Fruit fly (Drosophila melanogaster) whole organism, embryonic: ENCODE data around the gene CG7601.

Source experiments
- Atf6 ChIP-seq: fragments of 200-800 bp; sonication (Bioruptor generic); IDR thresholded peaks from 2 replicates; pipeline ENCODE4 v1.3.6; 2022; ENCODE audit warnings: missing biosample characterization, missing genetic modification characterization
- Bgb ChIP-seq: fragments of 200-800 bp; sonication (Bioruptor generic); IDR thresholded peaks from 2 replicates; pipeline ENCODE4 v1.3.6; 2022; ENCODE audit warnings: missing biosample characterization, missing genetic modification characterization; ENCODE audit not compliant: partially characterized antibody
- Blimp-1 ChIP-seq: fragments of 200-800 bp; sonication (Bioruptor generic); optimal IDR thresholded peaks from 3 replicates; lab custom pipeline; 2018; ENCODE audit warnings: missing biosample characterization, missing genetic modification characterization, mild to moderate bottlenecking, moderate library complexity, missing genetic modification reagents
- CG10321 ChIP-seq: fragments of 200-800 bp; sonication (Bioruptor generic); IDR thresholded peaks from 2 replicates; pipeline ENCODE4 v1.3.6; 2022; ENCODE audit warnings: missing biosample characterization, missing genetic modification characterization
- CG11456 ChIP-seq: fragments of 200-800 bp; sonication (Bioruptor generic); IDR thresholded peaks from 3 replicates; pipeline ENCODE4 v1.3.6; 2022; ENCODE audit warnings: missing biosample characterization, missing genetic modification characterization
- CG11504 ChIP-seq: fragments of 200-800 bp; sonication (Bioruptor generic); optimal IDR thresholded peaks from 3 replicates; lab custom pipeline; 2019; ENCODE audit warnings: missing biosample characterization, mild to moderate bottlenecking, missing genetic modification characterization, moderate library complexity
- CG12391 ChIP-seq: fragments of 200-800 bp; sonication (Bioruptor generic); optimal IDR thresholded peaks from 3 replicates; lab custom pipeline; 2018; ENCODE audit warnings: missing biosample characterization, mild to moderate bottlenecking, missing genetic modification characterization, moderate library complexity
- CG17802 ChIP-seq: fragments of 200-800 bp; sonication (Bioruptor generic); optimal IDR thresholded peaks from 2 replicates; lab custom pipeline; 2018; ENCODE audit warnings: missing biosample characterization, mild to moderate bottlenecking, missing genetic modification characterization, moderate library complexity
- CG1792 ChIP-seq: fragments of 200-800 bp; sonication (Bioruptor generic); optimal IDR thresholded peaks from 2 replicates; lab custom pipeline; 2016; ENCODE audit warnings: missing biosample characterization, missing genetic modification characterization
- CG2712 ChIP-seq: fragments of 200-800 bp; optimal IDR thresholded peaks from 3 replicates; lab custom pipeline; 2019; ENCODE audit warnings: missing biosample characterization, mild to moderate bottlenecking, missing genetic modification characterization, moderate library complexity
- CG32772 ChIP-seq: fragments of 200-800 bp; sonication (Bioruptor generic); IDR thresholded peaks from 2 replicates; pipeline ENCODE4 v1.3.6; 2022; ENCODE audit warnings: missing biosample characterization, missing genetic modification characterization
- CG43689 ChIP-seq: fragments of 200-800 bp; sonication (Bioruptor generic); IDR thresholded peaks from 2 replicates; pipeline ENCODE4 v1.3.6; 2022; ENCODE audit warnings: missing biosample characterization, missing genetic modification characterization
- CG4707 ChIP-seq: fragments of 200-800 bp; sonication (Bioruptor generic); optimal IDR thresholded peaks from 2 replicates; lab custom pipeline; 2018; ENCODE audit warnings: missing biosample characterization, mild to moderate bottlenecking, missing genetic modification characterization, moderate library complexity
- CG4820 ChIP-seq: fragments of 200-800 bp; sonication (Bioruptor generic); optimal IDR thresholded peaks from 3 replicates; lab custom pipeline; 2016; ENCODE audit warnings: missing biosample characterization, missing genetic modification characterization
- CG8478 ChIP-seq: fragments of >200 bp; optimal IDR thresholded peaks from 2 replicates; lab custom pipeline; 2018
- CG8765 ChIP-seq: fragments of 200-800 bp; sonication (Bioruptor generic); IDR thresholded peaks from 2 replicates; pipeline ENCODE4 v1.3.6; 2022; ENCODE audit warnings: missing biosample characterization, missing genetic modification characterization
- CG8924 ChIP-seq: fragments of 200-800 bp; optimal IDR thresholded peaks from 3 replicates; lab custom pipeline; 2019; ENCODE audit warnings: missing biosample characterization, mild to moderate bottlenecking, missing genetic modification characterization, moderate library complexity
- CG9609 ChIP-seq: fragments of 200-800 bp; sonication (Bioruptor generic); optimal IDR thresholded peaks from 3 replicates; lab custom pipeline; 2016; ENCODE audit warnings: missing biosample characterization, missing genetic modification characterization
- D ChIP-seq, 2 experiments: fragments of 200-800 bp in 1 of 2; fragments of >200 bp in 1 of 2; sonication (Bioruptor generic) in 1 of 2; optimal IDR thresholded peaks; 2 replicates in 1 of 2; 3 replicates in 1 of 2; lab custom pipeline; 2017; ENCODE audit warnings: mild to moderate bottlenecking in 1 of 2, missing biosample characterization in 1 of 2, missing genetic modification characterization in 1 of 2, missing genetic modification reagents in 1 of 2
- Deaf1 ChIP-seq: fragments of 200-800 bp; optimal IDR thresholded peaks from 3 replicates; lab custom pipeline; 2019; ENCODE audit warnings: missing biosample characterization, mild to moderate bottlenecking, missing genetic modification characterization, moderate library complexity
- Dfd ChIP-seq, 2 experiments: fragments of >200 bp; optimal IDR thresholded peaks; 2 replicates each; lab custom pipeline; 2017; ENCODE audit warnings: missing biosample characterization in 2 of 2, missing genetic modification characterization in 2 of 2
- Elba2 ChIP-seq: fragments of 200-800 bp; sonication (Bioruptor generic); optimal IDR thresholded peaks from 3 replicates; lab custom pipeline; 2016; ENCODE audit warnings: missing biosample characterization, missing genetic modification characterization
- H2.0 ChIP-seq: fragments of 200-800 bp; sonication (Bioruptor generic); IDR thresholded peaks from 2 replicates; pipeline ENCODE4 v1.3.6; 2022; ENCODE audit warnings: missing biosample characterization, missing genetic modification characterization
- Lpt ChIP-seq: fragments of >200 bp; optimal IDR thresholded peaks from 2 replicates; lab custom pipeline; 2018; ENCODE audit warnings: missing biosample characterization, missing genetic modification characterization
- Med ChIP-seq: fragments of 200-800 bp; sonication (Bioruptor generic); peaks from one replicate; lab custom pipeline; 2016; ENCODE audit warnings: missing biosample characterization, missing genetic modification characterization, mild to moderate bottlenecking, inconsistent platforms, moderate library complexity
- Nf-YC ChIP-seq: fragments of 200-800 bp; optimal IDR thresholded peaks from 3 replicates; lab custom pipeline; 2019; ENCODE audit warnings: missing biosample characterization, mild to moderate bottlenecking, missing genetic modification characterization, moderate library complexity
- TFAM ChIP-seq: fragments of 200-800 bp; sonication (Bioruptor generic); optimal IDR thresholded peaks from 2 replicates; lab custom pipeline; 2017; ENCODE audit warnings: missing biosample characterization, missing genetic modification characterization, inconsistent platforms
- Xbp1 ChIP-seq: fragments of 200-800 bp; sonication (Bioruptor generic); optimal IDR thresholded peaks from 3 replicates; lab custom pipeline; 2016; ENCODE audit warnings: missing biosample characterization, mild to moderate bottlenecking, missing genetic modification characterization
- ara ChIP-seq: fragments of 200-800 bp; sonication (Bioruptor generic); IDR thresholded peaks from 2 replicates; pipeline ENCODE4 v1.3.6; 2022; ENCODE audit warnings: missing biosample characterization, missing genetic modification characterization
- bsh ChIP-seq, 2 experiments: fragments of 200-800 bp; sonication (Bioruptor generic); optimal IDR thresholded peaks; 2 replicates each; lab custom pipeline; 2017 to 2018; ENCODE audit warnings: mild to moderate bottlenecking in 2 of 2, missing biosample characterization in 2 of 2, missing genetic modification characterization in 2 of 2, moderate library complexity in 1 of 2
- cato ChIP-seq: fragments of 200-800 bp; sonication (Bioruptor generic); optimal IDR thresholded peaks from 2 replicates; lab custom pipeline; 2016; ENCODE audit warnings: missing biosample characterization, missing genetic modification characterization, borderline replicate concordance
- chif ChIP-seq, 2 experiments: fragments of 200-800 bp; sonication (Bioruptor generic); optimal IDR thresholded peaks; 3 replicates each; lab custom pipeline; 2016; ENCODE audit warnings: missing biosample characterization in 2 of 2, missing genetic modification characterization in 2 of 2
- chn ChIP-seq: fragments of 200-800 bp; sonication (Bioruptor generic); optimal IDR thresholded peaks from 2 replicates; lab custom pipeline; 2016; ENCODE audit warnings: missing biosample characterization, missing genetic modification characterization
- crol ChIP-seq: fragments of 200-800 bp; sonication (Bioruptor generic); IDR thresholded peaks from 2 replicates; pipeline ENCODE4 v1.3.6; 2022; ENCODE audit warnings: missing biosample characterization, missing genetic modification characterization
- dysf ChIP-seq: fragments of 200-800 bp; sonication (Bioruptor generic); IDR thresholded peaks from 3 replicates; pipeline ENCODE4 v1.3.6; 2022; ENCODE audit warnings: missing biosample characterization, missing genetic modification characterization
- fd102C ChIP-seq: fragments of 200-800 bp; sonication (Bioruptor generic); optimal IDR thresholded peaks from 2 replicates; lab custom pipeline; 2018; ENCODE audit warnings: missing biosample characterization, mild to moderate bottlenecking, missing genetic modification characterization, moderate library complexity
- gem ChIP-seq: fragments of 200-800 bp; sonication (Bioruptor generic); optimal IDR thresholded peaks from 2 replicates; lab custom pipeline; 2019; ENCODE audit warnings: missing biosample characterization, mild to moderate bottlenecking, missing genetic modification characterization, moderate library complexity
- ken ChIP-seq: fragments of 200-800 bp; sonication (Bioruptor generic); IDR thresholded peaks from 3 replicates; pipeline ENCODE4 v1.3.6; 2022; ENCODE audit warnings: missing biosample characterization, missing genetic modification characterization
- onecut ChIP-seq: fragments of 200-800 bp; sonication (Bioruptor generic); IDR thresholded peaks from 2 replicates; pipeline ENCODE4 v1.3.6; 2022; ENCODE audit warnings: missing biosample characterization, missing genetic modification characterization
- phol ChIP-seq: fragments of 200-800 bp; sonication (Bioruptor generic); optimal IDR thresholded peaks from 3 replicates; lab custom pipeline; 2018; ENCODE audit warnings: missing biosample characterization, mild to moderate bottlenecking, missing genetic modification characterization, moderate library complexity
- pnt ChIP-seq: fragments of 200-800 bp; sonication (Bioruptor generic); optimal IDR thresholded peaks from 3 replicates; lab custom pipeline; 2016; ENCODE audit warnings: missing biosample characterization, missing genetic modification characterization
- prd ChIP-seq, 3 experiments: fragments of >200 bp in 2 of 3; fragments of 200-800 bp in 1 of 3; sonication (Bioruptor generic) in 1 of 3; optimal IDR thresholded peaks in 2 of 3; IDR thresholded peaks in 1 of 3; 2 replicates in 2 of 3; 3 replicates in 1 of 3; pipeline versions ENCODE4 v1.3.6 to Lab custom; 2017 to 2022; ENCODE audit warnings: missing biosample characterization in 1 of 3, missing genetic modification characterization in 1 of 3
- shn ChIP-seq: fragments of 200-800 bp; sonication (Bioruptor generic); optimal IDR thresholded peaks from 3 replicates; lab custom pipeline; 2016; ENCODE audit warnings: missing biosample characterization, missing genetic modification characterization
- sim ChIP-seq: fragments of 200-800 bp; sonication (Bioruptor generic); IDR thresholded peaks from 2 replicates; pipeline ENCODE4 v1.3.6; 2022; ENCODE audit warnings: missing biosample characterization, missing genetic modification characterization
- sisA ChIP-seq: fragments of 200-800 bp; sonication (Bioruptor generic); IDR thresholded peaks from 2 replicates; pipeline ENCODE4 v1.3.6; 2022; ENCODE audit warnings: missing biosample characterization, missing genetic modification characterization
- tio ChIP-seq: fragments of 200-800 bp; sonication (Bioruptor generic); optimal IDR thresholded peaks from 2 replicates; lab custom pipeline; 2017; ENCODE audit warnings: missing biosample characterization, missing genetic modification characterization, inconsistent platforms
- unpg ChIP-seq: fragments of 200-800 bp; sonication (Bioruptor generic); optimal IDR thresholded peaks from 3 replicates; lab custom pipeline; 2018; ENCODE audit warnings: missing biosample characterization, mild to moderate bottlenecking, missing genetic modification characterization, moderate library complexity
- vvl ChIP-seq: fragments of 200-800 bp; sonication (Bioruptor generic); IDR thresholded peaks from 2 replicates; pipeline ENCODE4 v1.3.6; 2022; ENCODE audit warnings: missing biosample characterization, missing genetic modification characterization
- zen ChIP-seq: fragments of 200-800 bp; sonication (Bioruptor generic); optimal IDR thresholded peaks from 3 replicates; lab custom pipeline; 2018; ENCODE audit warnings: missing biosample characterization, mild to moderate bottlenecking, missing genetic modification characterization, moderate library complexity
- zf30C ChIP-seq: fragments of 200-800 bp; sonication (Bioruptor generic); optimal IDR thresholded peaks from 3 replicates; lab custom pipeline; 2018; ENCODE audit warnings: missing biosample characterization, mild to moderate bottlenecking, missing genetic modification characterization

Gene CG7601

dm6 chr3R:29696359-29696758 is 40.2 kb downstream of the CG7601 start (continued):
- TF ChIP-seq CG11456 (GFP tag; lab: Robert Waterston, UW): no peak
- no peak for TF ChIP-seq CG1792
- TF ChIP-seq CG8924 (tag; lab: Kevin White, UChicago): no peak
- no peak for TF ChIP-seq CG43689
- peak; percentile 68 for TF ChIP-seq Med (GFP tag; lab: Kevin White, UChicago)
- no peak for TF ChIP-seq sim
- peak; percentile 21 for TF ChIP-seq CG17802 (tag; lab: Kevin White, UChicago)
- TF ChIP-seq tio (GFP tag; lab: Kevin White, UChicago): no peak
- no peak for TF ChIP-seq CG4707
- TF ChIP-seq Nf-YC (tag; lab: Kevin White, UChicago): no peak
- TF ChIP-seq CG32772 (GFP tag; lab: Robert Waterston, UW): 0 out of 2 replicates have a peak, but pooled peaks have one; percentile 25
- peak; percentile 29 for TF ChIP-seq pnt (GFP tag; lab: Kevin White, UChicago)
- TF ChIP-seq CG4820 (GFP tag; lab: Kevin White, UChicago): peak; percentile 30
- TF ChIP-seq CG10321 (GFP tag; lab: Robert Waterston, UW): no peak
- TF ChIP-seq TFAM: no peak
- peak; percentile 40 for TF ChIP-seq Elba2 (GFP tag; lab: Kevin White, UChicago)
- TF ChIP-seq Dfd (GFP tag; optimal IDR thresholded peaks at IDR 0.05; lab: Kevin White, UChicago): no peak
- peak; percentile 48 for TF ChIP-seq phol (tag; lab: Kevin White, UChicago)
- no peak for TF ChIP-seq Lpt (GFP tag; lab: Kevin White, UChicago)
- peak; percentile 38; the same call in 1 of the 2 replicates for TF ChIP-seq ara
- no peak for TF ChIP-seq CG9609 (GFP tag; lab: Kevin White, UChicago)
- peak; percentile 9 for TF ChIP-seq zf30C (GFP tag; lab: Kevin White, UChicago)
- TF ChIP-seq chn (GFP tag; lab: Kevin White, UChicago): peak; percentile 6
- TF ChIP-seq gem (tag; lab: Kevin White, UChicago): peak; percentile 55
- TF ChIP-seq CG11504 (tag; lab: Kevin White, UChicago): peak; percentile 17
- no peak for TF ChIP-seq cato (GFP tag; lab: Kevin White, UChicago)
- TF ChIP-seq fd102C (GFP tag; lab: Kevin White, UChicago): peak; percentile 28
- TF ChIP-seq CG8478: no peak
- 0 out of 2 replicates have a peak, but pooled peaks have one; percentile 22 for TF ChIP-seq vvl (GFP tag; lab: Robert Waterston, UW)
- TF ChIP-seq CG2712 (tag; lab: Kevin White, UChicago): peak; percentile 55
- TF ChIP-seq Bgb (GFP tag; lab: Robert Waterston, UW): no peak
- TF ChIP-seq Atf6: no peak
- TF ChIP-seq prd (optimal IDR thresholded peaks at IDR 0.05; lab: Kevin White, UChicago): no peak
- TF ChIP-seq prd (GFP tag; IDR thresholded peaks at IDR 0.05; lab: Robert Waterston, UW): peak; percentile 79
- peak; percentile 23 for TF ChIP-seq Xbp1 (GFP tag; lab: Kevin White, UChicago)
- peak; percentile 40; the same call in 1 of the 2 replicates for TF ChIP-seq H2.0 (GFP tag; lab: Robert Waterston, UW)
- peak; percentile 75 for TF ChIP-seq zen (tag; lab: Kevin White, UChicago)
- peak; percentile 37 for TF ChIP-seq CG12391 (tag; lab: Kevin White, UChicago)
- TF ChIP-seq CG8765 (GFP tag; lab: Robert Waterston, UW): peak; percentile 61; the same call in 1 of the 2 replicates
- TF ChIP-seq bsh (GFP tag; optimal IDR thresholded peaks at IDR 0.05; lab: Kevin White, UChicago): peak in 1 of 2 experiments; percentile 32
- no peak for TF ChIP-seq dysf (GFP tag; lab: Robert Waterston, UW)
- TF ChIP-seq sisA (GFP tag; lab: Robert Waterston, UW): peak; percentile 34
- TF ChIP-seq ken (GFP tag; lab: Robert Waterston, UW): 0 out of 3 replicates have a peak, but pooled peaks have one; percentile 16
- no peak for TF ChIP-seq crol (GFP tag; lab: Robert Waterston, UW)
- no peak for TF ChIP-seq D (optimal IDR thresholded peaks at IDR 0.05; lab: Kevin White, UChicago)
- peak; percentile 11 for TF ChIP-seq D (GFP tag; optimal IDR thresholded peaks at IDR 0.05; lab: Kevin White, UChicago)
- TF ChIP-seq onecut (GFP tag; lab: Robert Waterston, UW): no peak
- TF ChIP-seq Blimp-1: peak; percentile 17
- peak; percentile 22 for TF ChIP-seq unpg (GFP tag; lab: Kevin White, UChicago)
- TF ChIP-seq shn (GFP tag; lab: Kevin White, UChicago): no peak
- TF ChIP-seq Deaf1: no peak
- TF ChIP-seq chif (GFP tag; optimal IDR thresholded peaks at IDR 0.05; lab: Kevin White, UChicago): peak; percentile 21 to 50
